Worm (Caenorhabditis elegans): Measurements from ENCODE around the gene T25E4.2.

DNA sequence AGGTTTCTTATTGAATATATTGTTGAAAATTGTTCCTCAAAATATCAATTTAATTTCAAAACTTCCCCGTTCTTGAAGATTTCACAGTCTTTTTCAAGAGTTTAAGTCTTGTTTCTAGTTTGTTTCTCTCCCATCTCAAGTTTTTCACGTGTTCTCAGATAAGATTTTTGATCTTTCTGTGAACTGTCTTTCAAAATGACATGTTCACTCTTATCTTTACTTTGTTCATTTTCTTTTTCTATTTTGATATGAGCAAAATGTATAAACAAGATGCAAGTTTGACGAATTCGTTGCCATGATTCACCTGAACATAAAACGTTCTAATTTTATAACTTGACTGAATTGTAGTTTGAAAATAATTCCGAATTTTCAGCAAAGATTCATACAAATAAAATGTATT is 27.4 kb downstream of the T25E4.2 start:
- TF ChIP-seq him-1 (tag; optimal IDR thresholded peaks at IDR 0.05) (no peak), dao-5 (tag; optimal IDR thresholded peaks at IDR 0.05) (no peak), W03F9.2 (tag; optimal IDR thresholded peaks at IDR 0.05) (no peak)

Measured in whole organism, L4/young adult.